Fruit fly (Drosophila melanogaster) whole organism, prepupa: ENCODE measurements around the gene CG42465.

Experiments used
- CG3032 ChIP-seq: fragments of 200-800 bp; optimal IDR thresholded peaks from 2 replicates; lab custom pipeline; 2019; ENCODE audit warnings: missing biosample characterization, mild to moderate bottlenecking, missing genetic modification characterization, moderate library complexity
- Hr38 ChIP-seq: sonication (Bioruptor generic); optimal IDR thresholded peaks from 2 replicates; lab custom pipeline; 2016; ENCODE audit warnings: missing biosample characterization, missing genetic modification characterization
- esn ChIP-seq: fragments of 200-800 bp; sonication (Bioruptor generic); optimal IDR thresholded peaks from 2 replicates; lab custom pipeline; 2016; ENCODE audit warnings: missing biosample characterization, mild to moderate bottlenecking, missing genetic modification characterization, moderate library complexity

DNA sequence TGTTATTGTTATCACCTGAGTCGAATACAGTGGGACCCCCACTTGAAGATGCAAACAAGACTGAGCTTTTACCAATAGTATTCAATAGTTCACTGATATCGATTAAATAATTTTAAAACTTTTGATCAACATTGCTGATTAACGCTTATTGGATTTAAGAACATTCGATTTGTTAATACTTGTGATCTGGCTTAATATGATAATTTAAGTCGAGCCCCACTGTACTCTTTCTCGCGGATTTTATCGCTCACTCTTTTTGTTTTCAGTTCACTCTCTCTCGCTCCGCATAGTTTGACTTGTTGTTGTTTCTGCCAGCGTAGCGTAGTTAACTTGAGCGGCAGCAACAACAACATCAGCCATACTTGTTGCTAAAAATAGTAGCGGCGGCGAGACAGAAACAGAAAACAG is 44.3 kb upstream of the CG42465 start:
- TF ChIP-seq Hr38 (peak; percentile 79), esn (GFP tag; lab: Kevin White, UChicago) (peak; percentile 99), CG3032 (peak; percentile 98)
